Worm (Caenorhabditis elegans): ENCODE measurements around the gene soap-1.

- no peak for TF ChIP-seq hlh-1 (tag; optimal IDR thresholded peaks at IDR 0.05)
- TF ChIP-seq unc-62 (GFP tag; optimal IDR thresholded peaks at IDR 0.05): no peak
- TF ChIP-seq ces-1 (GFP tag; optimal IDR thresholded peaks at IDR 0.05): no peak
- no peak for TF ChIP-seq pha-4 (tag; optimal IDR thresholded peaks at IDR 0.05)
- TF ChIP-seq ztf-11 (tag; optimal IDR thresholded peaks at IDR 0.05): no peak
These were observed 1.3 kb upstream of the soap-1 start for ce11 chrV:7216016-7216415.
